Fruit fly (Drosophila melanogaster) whole organism, embryonic: Measurements from ENCODE around the gene Mms19.
A peak's percentile ranks its signal among the peaks of the same experiment; 100 is the strongest.

ENCODE experiments used
- ATbp ChIP-seq: fragments of 200-800 bp; sonication (Bioruptor generic); optimal IDR thresholded peaks from 2 replicates; lab custom pipeline; 2017; ENCODE audit warnings: missing biosample characterization, mild to moderate bottlenecking, missing genetic modification characterization, missing genetic modification reagents
- B-H1 ChIP-seq: fragments of 200-800 bp; sonication (Bioruptor generic); IDR thresholded peaks from 3 replicates; pipeline ENCODE4 v1.3.6; 2022; ENCODE audit warnings: missing biosample characterization, missing genetic modification characterization
- B-H2 ChIP-seq: fragments of 200-800 bp; sonication (Bioruptor generic); optimal IDR thresholded peaks from 2 replicates; lab custom pipeline; 2018; ENCODE audit warnings: missing biosample characterization, mild to moderate bottlenecking, missing genetic modification characterization
- Blimp-1 ChIP-seq: fragments of 200-800 bp; sonication (Bioruptor generic); optimal IDR thresholded peaks from 3 replicates; lab custom pipeline; 2018; ENCODE audit warnings: missing biosample characterization, missing genetic modification characterization, mild to moderate bottlenecking, moderate library complexity, missing genetic modification reagents
- CG10147 ChIP-seq: fragments of 200-800 bp; sonication (Bioruptor generic); optimal IDR thresholded peaks from 2 replicates; lab custom pipeline; 2019; ENCODE audit warnings: missing biosample characterization, mild to moderate bottlenecking, missing genetic modification characterization, moderate library complexity
- CG10565 ChIP-seq: fragments of 200-800 bp; sonication (Bioruptor generic); optimal IDR thresholded peaks from 3 replicates; lab custom pipeline; 2016; ENCODE audit warnings: missing biosample characterization, mild to moderate bottlenecking, missing genetic modification characterization
- CG10654 ChIP-seq: fragments of 200-800 bp; sonication (Bioruptor generic); optimal IDR thresholded peaks from 2 replicates; lab custom pipeline; 2016; ENCODE audit warnings: missing biosample characterization, missing genetic modification characterization
- CG10959 ChIP-seq: fragments of 200-800 bp; sonication (Bioruptor generic); IDR thresholded peaks from 2 replicates; pipeline ENCODE4 v1.3.6; 2022; ENCODE audit warnings: missing biosample characterization, missing genetic modification characterization
- CG11093 ChIP-seq: fragments of 200-800 bp; sonication (Bioruptor generic); IDR thresholded peaks from 3 replicates; pipeline ENCODE4 v1.3.6; 2022; ENCODE audit warnings: missing biosample characterization, missing genetic modification characterization
- CG12391 ChIP-seq: fragments of 200-800 bp; sonication (Bioruptor generic); optimal IDR thresholded peaks from 3 replicates; lab custom pipeline; 2018; ENCODE audit warnings: missing biosample characterization, mild to moderate bottlenecking, missing genetic modification characterization, moderate library complexity
- CG14014 ChIP-seq: fragments of 200-800 bp; sonication (Bioruptor generic); IDR thresholded peaks from 2 replicates; pipeline ENCODE4 v1.3.6; 2022; ENCODE audit warnings: missing biosample characterization, missing genetic modification characterization
- CG15696 ChIP-seq: fragments of 200-800 bp; sonication (Bioruptor generic); optimal IDR thresholded peaks from 2 replicates; lab custom pipeline; 2019; ENCODE audit warnings: missing biosample characterization, mild to moderate bottlenecking, missing genetic modification characterization, moderate library complexity
- CG16779 ChIP-seq: fragments of 200-800 bp; sonication (Bioruptor generic); IDR thresholded peaks from 2 replicates; pipeline ENCODE4 v1.3.6; 2022; ENCODE audit warnings: missing biosample characterization, missing genetic modification characterization
- CG30431 ChIP-seq: fragments of 200-800 bp; sonication (Bioruptor generic); optimal IDR thresholded peaks from 2 replicates; lab custom pipeline; 2017; ENCODE audit warnings: missing biosample characterization, missing genetic modification characterization
- CG31365 ChIP-seq: fragments of 200-800 bp; sonication (Bioruptor generic); optimal IDR thresholded peaks from 2 replicates; lab custom pipeline; 2018; ENCODE audit warnings: missing biosample characterization, mild to moderate bottlenecking, missing genetic modification characterization
- CG33557 ChIP-seq: fragments of 200-800 bp; sonication (Bioruptor generic); optimal IDR thresholded peaks from 2 replicates; lab custom pipeline; 2019; ENCODE audit warnings: missing biosample characterization, mild to moderate bottlenecking, missing genetic modification characterization, moderate library complexity
- CG34224 ChIP-seq: fragments of 200-800 bp; sonication (Bioruptor generic); IDR thresholded peaks from 3 replicates; pipeline ENCODE4 v1.3.6; 2022; ENCODE audit warnings: missing biosample characterization, missing genetic modification characterization; ENCODE audit not compliant: partially characterized antibody
- CG4328 ChIP-seq: fragments of 200-800 bp; sonication (Bioruptor generic); optimal IDR thresholded peaks from 3 replicates; lab custom pipeline; 2017; ENCODE audit warnings: missing biosample characterization, missing genetic modification reagents, missing genetic modification characterization
- CG4360 ChIP-seq: fragments of 200-800 bp; sonication (Bioruptor generic); IDR thresholded peaks from 2 replicates; pipeline ENCODE4 v1.3.6; 2022; ENCODE audit warnings: missing biosample characterization, missing genetic modification characterization
- CG4730 ChIP-seq: fragments of 200-800 bp; sonication (Bioruptor generic); IDR thresholded peaks from 2 replicates; pipeline ENCODE4 v1.3.6; 2022; ENCODE audit warnings: missing biosample characterization, missing genetic modification characterization
- CG4820 ChIP-seq: fragments of 200-800 bp; sonication (Bioruptor generic); optimal IDR thresholded peaks from 3 replicates; lab custom pipeline; 2016; ENCODE audit warnings: missing biosample characterization, missing genetic modification characterization
- CG6175 ChIP-seq: fragments of 200-800 bp; sonication (Bioruptor generic); IDR thresholded peaks from 3 replicates; pipeline ENCODE4 v1.3.6; 2022; ENCODE audit warnings: missing biosample characterization, missing genetic modification characterization
- CG7372 ChIP-seq: fragments of 200-800 bp; sonication (Bioruptor generic); IDR thresholded peaks from 2 replicates; pipeline ENCODE4 v1.3.6; 2022; ENCODE audit warnings: missing biosample characterization, missing genetic modification characterization
- Doc3 ChIP-seq: fragments of 200-800 bp; sonication (Bioruptor generic); IDR thresholded peaks from 3 replicates; pipeline ENCODE4 v1.3.6; 2022; ENCODE audit warnings: missing biosample characterization, missing genetic modification characterization; ENCODE audit not compliant: partially characterized antibody
- GATAe ChIP-seq: fragments of 200-800 bp; sonication (Bioruptor generic); conservative IDR thresholded peaks from 2 replicates; pipeline ENCODE4 v1.3.6; 2022; ENCODE audit warnings: missing biosample characterization, missing genetic modification characterization
- Gug ChIP-seq: fragments of 200-800 bp; sonication (Bioruptor generic); IDR thresholded peaks from 4 replicates; pipeline ENCODE4 v1.3.6; 2022; ENCODE audit warnings: missing biosample characterization, missing genetic modification characterization
- HLH4C ChIP-seq: fragments of 200-800 bp; sonication (Bioruptor generic); IDR thresholded peaks from 3 replicates; pipeline ENCODE4 v1.3.6; 2022; ENCODE audit warnings: missing biosample characterization, missing genetic modification characterization; ENCODE audit not compliant: partially characterized antibody
- Hsf ChIP-seq: fragments of 200-800 bp; sonication (Bioruptor generic); optimal IDR thresholded peaks from 3 replicates; lab custom pipeline; 2016; ENCODE audit warnings: missing biosample characterization, missing genetic modification characterization
- Jarid2 ChIP-seq: fragments of 200-800 bp; sonication (Bioruptor generic); optimal IDR thresholded peaks from 3 replicates; lab custom pipeline; 2017; ENCODE audit warnings: mild to moderate bottlenecking, missing biosample characterization, missing genetic modification reagents, missing genetic modification characterization
- NFAT ChIP-seq: fragments of 200-800 bp; sonication (Bioruptor generic); IDR thresholded peaks from 2 replicates; pipeline ENCODE4 v1.3.6; 2022; ENCODE audit warnings: missing biosample characterization, missing genetic modification characterization
- Side ChIP-seq: fragments of 200-800 bp; sonication (Bioruptor generic); optimal IDR thresholded peaks from 2 replicates; lab custom pipeline; 2016; ENCODE audit warnings: missing biosample characterization, missing genetic modification characterization
- Sry-δ ChIP-seq: fragments of 200-800 bp; sonication (Bioruptor generic); optimal IDR thresholded peaks from 2 replicates; lab custom pipeline; 2016; ENCODE audit warnings: missing biosample characterization, missing genetic modification characterization
- Usf ChIP-seq: fragments of 200-800 bp; sonication (Bioruptor generic); optimal IDR thresholded peaks from 2 replicates; lab custom pipeline; 2017; ENCODE audit warnings: missing genotype, missing biosample characterization, missing genetic modification characterization
- ac ChIP-seq: fragments of 200-800 bp; sonication (Bioruptor generic); optimal IDR thresholded peaks from 3 replicates; lab custom pipeline; 2017; ENCODE audit warnings: missing biosample characterization, mild to moderate bottlenecking, missing genetic modification characterization
- az2 ChIP-seq: fragments of 200-800 bp; sonication (Bioruptor generic); optimal IDR thresholded peaks from 3 replicates; lab custom pipeline; 2016; ENCODE audit warnings: missing biosample characterization, missing genetic modification characterization
- bcd ChIP-seq: fragments of 200-800 bp; sonication (Bioruptor generic); optimal IDR thresholded peaks from 2 replicates; lab custom pipeline; 2017; ENCODE audit warnings: missing biosample characterization, mild to moderate bottlenecking, missing genetic modification characterization
- disco-r ChIP-seq: fragments of 200-800 bp; sonication (Bioruptor generic); optimal IDR thresholded peaks from 2 replicates; lab custom pipeline; 2016; ENCODE audit warnings: missing biosample characterization, missing genetic modification characterization
- fd96Cb ChIP-seq: fragments of 200-800 bp; sonication (Bioruptor generic); optimal IDR thresholded peaks from 2 replicates; lab custom pipeline; 2018; ENCODE audit warnings: missing biosample characterization, mild to moderate bottlenecking, missing genetic modification characterization, moderate library complexity
- ham ChIP-seq: fragments of 200-800 bp; sonication (Bioruptor generic); IDR thresholded peaks from 2 replicates; pipeline ENCODE4 v1.3.6; 2022; ENCODE audit warnings: missing biosample characterization, missing genetic modification characterization
- jing ChIP-seq: fragments of 200-800 bp; sonication (Bioruptor generic); optimal IDR thresholded peaks from 2 replicates; lab custom pipeline; 2018; ENCODE audit warnings: missing biosample characterization, mild to moderate bottlenecking, missing genetic modification characterization
- ken ChIP-seq: fragments of 200-800 bp; sonication (Bioruptor generic); IDR thresholded peaks from 3 replicates; pipeline ENCODE4 v1.3.6; 2022; ENCODE audit warnings: missing biosample characterization, missing genetic modification characterization
- lilli ChIP-seq: fragments of 200-800 bp; sonication (Bioruptor generic); optimal IDR thresholded peaks from 3 replicates; lab custom pipeline; 2016; ENCODE audit warnings: missing biosample characterization, missing genetic modification characterization
- nom ChIP-seq: fragments of 200-800 bp; sonication (Bioruptor generic); optimal IDR thresholded peaks from 2 replicates; lab custom pipeline; 2017; ENCODE audit warnings: missing biosample characterization, missing genetic modification characterization, mild to moderate bottlenecking, moderate library complexity, missing genetic modification reagents
- phol ChIP-seq: fragments of 200-800 bp; sonication (Bioruptor generic); optimal IDR thresholded peaks from 3 replicates; lab custom pipeline; 2018; ENCODE audit warnings: missing biosample characterization, mild to moderate bottlenecking, missing genetic modification characterization, moderate library complexity
- prd ChIP-seq, 3 experiments: fragments of >200 bp in 2 of 3; fragments of 200-800 bp in 1 of 3; sonication (Bioruptor generic) in 1 of 3; optimal IDR thresholded peaks in 2 of 3; IDR thresholded peaks in 1 of 3; 2 replicates in 2 of 3; 3 replicates in 1 of 3; pipeline versions ENCODE4 v1.3.6 to Lab custom; 2017 to 2022; ENCODE audit warnings: missing biosample characterization in 1 of 3, missing genetic modification characterization in 1 of 3
- pros ChIP-seq: fragments of 200-800 bp; sonication (Bioruptor generic); optimal IDR thresholded peaks from 3 replicates; lab custom pipeline; 2019; ENCODE audit warnings: missing biosample characterization, mild to moderate bottlenecking, missing genetic modification characterization, moderate library complexity
- tgo ChIP-seq: fragments of 200-800 bp; sonication (Bioruptor generic); IDR thresholded peaks from 3 replicates; pipeline ENCODE4 v1.3.6; 2022; ENCODE audit warnings: missing biosample characterization, missing genetic modification characterization
- zf30C ChIP-seq: fragments of 200-800 bp; sonication (Bioruptor generic); optimal IDR thresholded peaks from 3 replicates; lab custom pipeline; 2018; ENCODE audit warnings: missing biosample characterization, mild to moderate bottlenecking, missing genetic modification characterization
- zfh2 ChIP-seq: fragments of 200-800 bp; sonication (Bioruptor generic); optimal IDR thresholded peaks from 2 replicates; lab custom pipeline; 2016; ENCODE audit warnings: missing biosample characterization, missing genetic modification characterization

The Mms19 gene

DNA sequence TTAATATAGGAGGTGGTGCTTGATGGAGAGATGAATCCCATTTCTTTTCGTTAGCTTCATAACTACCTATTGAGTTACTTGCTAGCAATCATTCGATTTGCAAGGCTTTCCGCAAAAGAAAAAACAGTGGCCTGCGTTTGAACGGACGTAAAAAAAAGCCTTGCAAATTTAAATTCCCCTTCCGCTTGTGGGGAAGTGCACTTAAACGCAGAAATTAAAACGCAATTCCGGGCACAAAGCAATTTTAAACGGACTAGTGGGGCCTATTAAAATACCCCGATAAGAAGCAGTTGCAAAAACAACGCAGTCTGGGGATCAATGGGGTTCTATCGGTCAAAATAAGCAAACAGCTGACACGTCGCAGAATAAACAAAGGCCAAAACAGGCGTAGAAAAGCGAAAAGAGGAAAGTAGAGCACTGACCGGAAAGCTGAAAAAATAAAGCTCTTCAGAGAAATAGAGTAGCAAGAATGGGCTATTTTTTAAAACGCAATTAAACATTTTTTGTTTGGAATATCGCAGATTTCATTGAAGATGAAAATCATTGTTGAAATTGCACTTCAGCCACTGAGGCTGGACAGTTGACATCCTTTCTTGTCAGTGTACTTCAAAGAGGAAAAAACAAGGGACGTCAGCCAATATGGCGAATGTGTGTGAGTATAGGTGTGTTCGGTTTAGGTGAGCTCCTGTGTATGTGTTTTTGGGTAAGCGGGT is 18.3 kb downstream of the Mms19 start (continued):
- TF ChIP-seq Blimp-1 (no peak), NFAT (GFP tag; lab: Robert Waterston, UW) (no peak), zfh2 (GFP tag; lab: Kevin White, UChicago) (peak; percentile 24), CG16779 (GFP tag; lab: Robert Waterston, UW) (no peak), ac (GFP tag; lab: Kevin White, UChicago) (no peak), HLH4C (GFP tag; lab: Robert Waterston, UW) (no peak), phol (tag; lab: Kevin White, UChicago) (peak; percentile 72), CG14014 (GFP tag; lab: Robert Waterston, UW) (no peak), CG4820 (GFP tag; lab: Kevin White, UChicago) (no peak), bcd (GFP tag; lab: Kevin White, UChicago) (no peak), CG12391 (tag; lab: Kevin White, UChicago) (no peak), CG7372 (no peak), CG34224 (GFP tag; lab: Robert Waterston, UW) (no peak), CG30431 (GFP tag; lab: Kevin White, UChicago) (no peak), B-H1 (GFP tag; lab: Robert Waterston, UW) (no peak), jing (GFP tag; lab: Kevin White, UChicago) (no peak), Jarid2 (GFP tag; lab: Kevin White, UChicago) (no peak), pros (no peak), ATbp (no peak), Gug (0 out of 4 replicates have a peak, but pooled peaks have one; percentile 22), Doc3 (no peak), CG10959 (GFP tag; lab: Robert Waterston, UW) (no peak), CG4328 (GFP tag; lab: Kevin White, UChicago) (no peak), Sry-δ (no peak), CG10654 (no peak), CG4360 (GFP tag; lab: Robert Waterston, UW) (no peak), disco-r (no peak), zf30C (GFP tag; lab: Kevin White, UChicago) (peak; percentile 63), CG15696 (tag; lab: Kevin White, UChicago) (no peak), CG33557 (GFP tag; lab: Kevin White, UChicago) (no peak), CG11093 (GFP tag; lab: Robert Waterston, UW) (no peak), ken (GFP tag; lab: Robert Waterston, UW) (no peak), lilli (GFP tag; lab: Kevin White, UChicago) (peak; percentile 13), prd (optimal IDR thresholded peaks at IDR 0.05; lab: Kevin White, UChicago) (no peak), prd (GFP tag; IDR thresholded peaks at IDR 0.05; lab: Robert Waterston, UW) (peak; percentile 21; the same call in 1 of the 3 replicates), az2 (GFP tag; lab: Kevin White, UChicago) (no peak), fd96Cb (tag; lab: Kevin White, UChicago) (no peak), CG10565 (GFP tag; lab: Kevin White, UChicago) (no peak), CG4730 (GFP tag; lab: Robert Waterston, UW) (no peak), tgo (GFP tag; lab: Robert Waterston, UW) (peak; percentile 25; the same call in 2 of the 3 replicates), B-H2 (GFP tag; lab: Kevin White, UChicago) (no peak), CG10147 (GFP tag; lab: Kevin White, UChicago) (no peak), Side (peak; percentile 30), nom (GFP tag; lab: Kevin White, UChicago) (peak; percentile 7), CG31365 (tag; lab: Kevin White, UChicago) (no peak), Usf (GFP tag; lab: Kevin White, UChicago) (no peak), ham (GFP tag; lab: Robert Waterston, UW) (no peak), Hsf (GFP tag; lab: Kevin White, UChicago) (peak; percentile 7), CG6175 (GFP tag; lab: Robert Waterston, UW) (no peak), GATAe (GFP tag; lab: Robert Waterston, UW) (no peak)
